Worm (Caenorhabditis elegans) whole organism, L1 larva: ENCODE measurements around the gene K12B6.9.

Experiments
- egl-13 ChIP-seq: sonication (generic microtip); optimal IDR thresholded peaks from 2 replicates; lab custom pipeline; 2016; ENCODE audit warnings: missing genotype, missing genetic modification reagents, missing genetic modification characterization, missing compliant biosample characterization
- fkh-10 ChIP-seq: sonication (generic microtip); optimal IDR thresholded peaks from 2 replicates; lab custom pipeline; 2017; ENCODE audit warnings: missing biosample characterization, missing genetic modification reagents, missing genetic modification characterization
- jun-1 ChIP-seq: fragments of 150-350 bp; optimal IDR thresholded peaks from 2 replicates; lab custom pipeline; 2014; ENCODE audit warnings: missing biosample characterization, missing genetic modification reagents, missing genetic modification characterization
- lin-39 ChIP-seq: fragments of 150-350 bp; optimal IDR thresholded peaks from 2 replicates; lab custom pipeline; 2014; ENCODE audit warnings: missing biosample characterization, missing genetic modification reagents, missing genetic modification characterization
- pag-3 ChIP-seq: sonication (generic microtip); optimal IDR thresholded peaks from 2 replicates; lab custom pipeline; 2017; ENCODE audit warnings: missing genetic modification characterization, mild to moderate bottlenecking, missing compliant biosample characterization, antibody characterized with exemption, borderline replicate concordance; ENCODE audit not compliant: insufficient read depth
- pqm-1 ChIP-seq: sonication (generic microtip); optimal IDR thresholded peaks from 3 replicates; lab custom pipeline; 2017; ENCODE audit warnings: missing biosample characterization, missing genetic modification characterization
- sox-4 ChIP-seq: sonication (generic microtip); optimal IDR thresholded peaks from 2 replicates; lab custom pipeline; 2016; ENCODE audit warnings: missing genetic modification characterization, missing compliant biosample characterization
- unc-130 ChIP-seq: fragments of 150-350 bp; optimal IDR thresholded peaks from 2 replicates; lab custom pipeline; 2017; ENCODE audit warnings: missing biosample characterization, missing genetic modification characterization, inconsistent platforms
- zip-4 ChIP-seq: fragments of 200-800 bp; sonication (Bioruptor generic); optimal IDR thresholded peaks from 2 replicates; lab custom pipeline; 2018; ENCODE audit warnings: mild to moderate bottlenecking, missing genetic modification characterization, moderate library complexity, missing compliant biosample characterization
- ztf-11 ChIP-seq, 2 experiments: sonication (generic microtip); optimal IDR thresholded peaks; 2 replicates each; lab custom pipeline; 2016 to 2017; ENCODE audit warnings: missing genetic modification characterization in 2 of 2, missing biosample characterization in 1 of 2, missing compliant biosample characterization in 1 of 2

DNA sequence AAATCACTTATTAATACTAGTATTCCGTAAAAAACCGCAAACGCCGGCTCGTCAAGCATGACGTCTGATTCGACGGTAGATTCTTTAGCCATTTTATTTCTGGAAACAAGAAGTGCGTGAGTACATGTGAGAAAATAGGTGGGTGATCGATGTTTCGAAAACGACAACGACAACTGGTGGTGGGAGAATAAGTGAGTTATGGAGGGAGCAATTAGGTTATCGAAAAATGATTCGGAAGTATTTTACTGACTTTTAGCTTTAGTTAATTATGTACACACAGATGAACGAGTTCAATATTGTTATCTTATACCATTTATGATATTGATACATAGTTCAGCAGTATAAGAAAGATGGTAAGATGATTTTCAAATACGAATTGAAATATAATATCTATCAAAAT is 6.1 kb downstream of the K12B6.9 start, which contains the start of gene srn-1:
- TF ChIP-seq pag-3 (no peak), unc-130 (tag; lab: Kevin White, UChicago) (no peak), pqm-1 (no peak), jun-1 (no peak), lin-39 (no peak), fkh-10 (GFP tag; lab: Kevin White, UChicago) (no peak), sox-4 (tag; lab: Kevin White, UChicago) (no peak), zip-4 (no peak), ztf-11 (tag; optimal IDR thresholded peaks at IDR 0.05; lab: Kevin White, UChicago) (no peak), egl-13 (tag; lab: Kevin White, UChicago) (no peak)
